Fruit fly (Drosophila melanogaster): ENCODE results near the gene cal1.

dm6 chr3R:17127912-17128311 lies 39.8 kb downstream of the cal1 start, which contains the start of gene CG31265:
- TF ChIP-seq Sin3A (optimal IDR thresholded peaks at IDR 0.05) (no peak), ttk (optimal IDR thresholded peaks at IDR 0.05) (no peak), psq (optimal IDR thresholded peaks at IDR 0.05) (no peak), h (optimal IDR thresholded peaks at IDR 0.05) (no peak)
